Fruit fly (Drosophila melanogaster): ENCODE results near the gene CG4022.

Gene CG4022

dm6 chr3L:9424528-9424911 lies 13.9 kb upstream of the CG4022 start:
- TF ChIP-seq CG18262 (tag; optimal IDR thresholded peaks at IDR 0.05) (peak; percentile 64), nerfin-1 (tag; optimal IDR thresholded peaks at IDR 0.05) (peak; percentile 27), CG6765 (GFP tag; optimal IDR thresholded peaks at IDR 0.05) (no peak), pnt (GFP tag; optimal IDR thresholded peaks at IDR 0.05) (no peak), zfh2 (GFP tag; optimal IDR thresholded peaks at IDR 0.05) (no peak), gt (GFP tag; IDR thresholded peaks at IDR 0.05) (no peak), sim (GFP tag; IDR thresholded peaks at IDR 0.05) (no peak), Bgb (GFP tag; IDR thresholded peaks at IDR 0.05; ENCODE audit: partially characterized antibody) (no peak), ap (GFP tag; IDR thresholded peaks at IDR 0.05) (no peak), CG32772 (GFP tag; IDR thresholded peaks at IDR 0.05) (no peak), CG14710 (tag; optimal IDR thresholded peaks at IDR 0.05) (peak; percentile 27), CG3847 (GFP tag; IDR thresholded peaks at IDR 0.05) (0 out of 2 replicates have a peak, but pooled peaks have one; percentile 21), tap (tag; optimal IDR thresholded peaks at IDR 0.05) (peak; percentile 61), CG14014 (GFP tag; IDR thresholded peaks at IDR 0.05) (peak; percentile 37; the same call in 1 of the 2 replicates), CG2116 (GFP tag; optimal IDR thresholded peaks at IDR 0.05) (peak; percentile 43), Max (GFP tag; optimal IDR thresholded peaks at IDR 0.05) (peak; percentile 4), CTCF (GFP tag; optimal IDR thresholded peaks at IDR 0.05) (no peak), NC2β (GFP tag; optimal IDR thresholded peaks at IDR 0.05) (no peak), unc-4 (GFP tag; IDR thresholded peaks at IDR 0.05; ENCODE audit: partially characterized antibody) (no peak), CG17829 (tag; optimal IDR thresholded peaks at IDR 0.05) (peak; percentile 50), CG11456 (GFP tag; IDR thresholded peaks at IDR 0.05) (no peak), Med (GFP tag) (peak; percentile 62), scrt (GFP tag; optimal IDR thresholded peaks at IDR 0.05) (peak; percentile 23), cwo (GFP tag; optimal IDR thresholded peaks at IDR 0.05) (peak; percentile 15), CG10209 (GFP tag; optimal IDR thresholded peaks at IDR 0.05) (peak; percentile 19), CG12155 (GFP tag; optimal IDR thresholded peaks at IDR 0.05) (peak; percentile 12), CG17359 (tag; optimal IDR thresholded peaks at IDR 0.05) (peak; percentile 35), nau (GFP tag; optimal IDR thresholded peaks at IDR 0.05) (no peak), Kr (GFP tag; optimal IDR thresholded peaks at IDR 0.05) (no peak), Hand (GFP tag; optimal IDR thresholded peaks at IDR 0.05) (peak; percentile 26), CG12236 (GFP tag; optimal IDR thresholded peaks at IDR 0.05) (no peak), CG14441 (GFP tag; IDR thresholded peaks at IDR 0.05) (no peak), phol (tag; optimal IDR thresholded peaks at IDR 0.05) (peak; percentile 32), trem (tag; optimal IDR thresholded peaks at IDR 0.05) (no peak), CG14667 (GFP tag; IDR thresholded peaks at IDR 0.05) (no peak), salm (tag; optimal IDR thresholded peaks at IDR 0.05) (no peak), nmo (GFP tag; optimal IDR thresholded peaks at IDR 0.05) (peak; percentile 1), CG4404 (GFP tag; IDR thresholded peaks at IDR 0.05) (no peak), CG11504 (tag; optimal IDR thresholded peaks at IDR 0.05) (peak; percentile 64), jumu (GFP tag; optimal IDR thresholded peaks at IDR 0.05) (no peak), seq (GFP tag; IDR thresholded peaks at IDR 0.05) (peak; percentile 65), slbo (GFP tag; IDR thresholded peaks at IDR 0.05) (peak; percentile 31; the same call in 1 of the 2 replicates), CG10366 (GFP tag; IDR thresholded peaks at IDR 0.05) (peak; percentile 80), CG2120 (GFP tag; optimal IDR thresholded peaks at IDR 0.05) (peak; percentile 46), CG4820 (GFP tag; optimal IDR thresholded peaks at IDR 0.05) (no peak), CG12219 (GFP tag; optimal IDR thresholded peaks at IDR 0.05) (no peak), Atf6 (GFP tag; IDR thresholded peaks at IDR 0.05) (peak; percentile 42; the same call in 1 of the 2 replicates), CG17802 (tag; optimal IDR thresholded peaks at IDR 0.05) (no peak), Bteb2 (GFP tag; optimal IDR thresholded peaks at IDR 0.05) (no peak), hkb (optimal IDR thresholded peaks at IDR 0.05) (no peak), hkb (GFP tag; IDR thresholded peaks at IDR 0.05) (peak; percentile 45), Pdp1 (GFP tag; optimal IDR thresholded peaks at IDR 0.05) (no peak)

Measured in whole organism, embryonic.